Worm (Caenorhabditis elegans): ENCODE results near the gene ints-2.
A peak's percentile ranks its signal among the peaks of the same experiment; 100 is the strongest.

- TF ChIP-seq ama-1 (optimal IDR thresholded peaks at IDR 0.05) (no peak), nhr-76 (tag; optimal IDR thresholded peaks at IDR 0.05) (no peak), mdl-1 (tag; optimal IDR thresholded peaks at IDR 0.05) (no peak), hmg-11 (tag; optimal IDR thresholded peaks at IDR 0.05) (peak; percentile 62)
Observed at ce11 chrV:14185438-14185837, at the start of gene ints-2, which contains the start of gene trm-1.
